Fruit fly (Drosophila melanogaster) whole organism, pupa: ENCODE data around the gene gish.

Source experiments
- CG8301 ChIP-seq: fragments of 200-800 bp; sonication (Bioruptor generic); optimal IDR thresholded peaks from 2 replicates; lab custom pipeline; 2018; ENCODE audit warnings: missing biosample characterization, mild to moderate bottlenecking, missing genetic modification characterization
- Pif1A ChIP-seq: fragments of 200-800 bp; sonication (Bioruptor generic); optimal IDR thresholded peaks from 3 replicates; lab custom pipeline; 2016; ENCODE audit warnings: missing biosample characterization, missing genetic modification characterization

DNA sequence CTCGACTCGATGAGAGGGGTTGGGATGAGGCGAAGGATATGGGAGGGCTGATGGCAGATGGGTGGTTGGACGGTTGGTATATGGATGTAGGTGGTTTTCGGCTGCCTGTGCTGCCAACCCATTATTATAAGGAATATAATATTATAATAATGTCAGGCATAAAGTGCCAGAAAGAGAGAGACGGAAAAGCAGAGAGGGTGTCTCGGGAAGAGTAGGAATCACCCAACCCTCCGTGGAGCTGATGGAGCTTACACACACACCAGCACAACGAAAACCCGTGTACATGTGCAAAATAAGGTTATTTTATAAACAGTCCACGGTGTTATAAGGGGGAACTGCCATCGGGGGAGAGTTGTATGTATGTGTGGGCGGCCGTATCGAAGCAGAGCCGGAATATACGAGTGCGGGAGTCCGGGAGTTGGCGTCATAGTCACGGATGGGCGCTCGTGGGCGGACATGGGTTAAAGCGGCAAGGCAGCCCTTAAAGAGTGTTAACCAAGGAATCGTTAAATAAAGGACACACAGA is 23.7 kb upstream of the gish start:
- TF ChIP-seq CG8301 (tag; lab: Kevin White, UChicago) (no peak), Pif1A (no peak)
